Fruit fly (Drosophila melanogaster) whole organism, adult: ENCODE results near the gene CG9555.
A peak's percentile ranks its signal among the peaks of the same experiment; 100 is the strongest.

Experiments
- CG14711 ChIP-seq: fragments of 200-800 bp; sonication (Bioruptor generic); optimal IDR thresholded peaks from 2 replicates; lab custom pipeline; 2018; ENCODE audit warnings: missing biosample characterization, mild to moderate bottlenecking, missing genetic modification characterization, moderate library complexity
- CG5204 ChIP-seq: fragments of 200-800 bp; sonication (Bioruptor generic); optimal IDR thresholded peaks from 2 replicates; lab custom pipeline; 2016; ENCODE audit warnings: missing biosample characterization, missing genetic modification characterization
- CG7101 ChIP-seq: fragments of 200-800 bp; sonication (Bioruptor generic); optimal IDR thresholded peaks from 2 replicates; lab custom pipeline; 2018; ENCODE audit warnings: missing biosample characterization, mild to moderate bottlenecking, missing genetic modification characterization, moderate library complexity
- Clk ChIP-seq: fragments of 200-800 bp; sonication (Bioruptor generic); optimal IDR thresholded peaks from 2 replicates; lab custom pipeline; 2017; ENCODE audit warnings: missing biosample characterization, missing genetic modification characterization
- cic ChIP-seq: fragments of 200-800 bp; sonication (Bioruptor generic); optimal IDR thresholded peaks from 2 replicates; lab custom pipeline; 2017; ENCODE audit warnings: missing biosample characterization, mild to moderate bottlenecking, missing genetic modification characterization, moderate library complexity
- kay ChIP-seq: fragments of 200-800 bp; sonication (Bioruptor generic); peaks from one replicate; lab custom pipeline; 2016; ENCODE audit warnings: missing biosample characterization, missing genetic modification characterization, borderline replicate concordance
- pad ChIP-seq: fragments of 200-800 bp; sonication (Bioruptor generic); optimal IDR thresholded peaks from 3 replicates; lab custom pipeline; 2017; ENCODE audit warnings: missing biosample characterization, missing genetic modification characterization, mild to moderate bottlenecking, moderate library complexity, missing genetic modification reagents

DNA sequence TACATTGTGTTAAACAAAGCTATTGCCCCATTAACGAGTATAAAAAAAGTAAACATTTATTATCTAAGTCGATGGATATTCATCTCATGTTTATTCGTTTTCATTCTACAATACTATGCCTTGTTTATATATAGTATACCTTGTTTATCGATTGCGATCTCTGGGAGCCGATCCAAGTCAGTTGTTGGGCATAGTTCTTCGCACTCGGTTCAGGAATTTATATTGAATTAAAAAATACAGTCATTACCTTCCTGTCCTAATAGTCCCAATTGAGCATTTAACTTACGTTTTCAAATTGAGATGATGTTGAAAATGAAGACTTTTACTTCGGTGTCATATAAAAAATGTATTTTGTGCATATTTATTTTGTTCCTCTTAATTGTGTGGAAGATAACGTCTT, 26.9 kb upstream of the CG9555 start, which contains the start of gene CG32984:
- TF ChIP-seq cic, result no peak
- no peak for TF ChIP-seq Clk (GFP tag; lab: Kevin White, UChicago)
- peak; percentile 37 for TF ChIP-seq kay (GFP tag; lab: Kevin White, UChicago)
- no peak for TF ChIP-seq pad
- no peak for TF ChIP-seq CG14711
- TF ChIP-seq CG5204 (GFP tag; lab: Kevin White, UChicago), result no peak
- TF ChIP-seq CG7101 (tag; lab: Kevin White, UChicago), result no peak
